Worm (Caenorhabditis elegans): ENCODE measurements around the gene spp-5.

DNA sequence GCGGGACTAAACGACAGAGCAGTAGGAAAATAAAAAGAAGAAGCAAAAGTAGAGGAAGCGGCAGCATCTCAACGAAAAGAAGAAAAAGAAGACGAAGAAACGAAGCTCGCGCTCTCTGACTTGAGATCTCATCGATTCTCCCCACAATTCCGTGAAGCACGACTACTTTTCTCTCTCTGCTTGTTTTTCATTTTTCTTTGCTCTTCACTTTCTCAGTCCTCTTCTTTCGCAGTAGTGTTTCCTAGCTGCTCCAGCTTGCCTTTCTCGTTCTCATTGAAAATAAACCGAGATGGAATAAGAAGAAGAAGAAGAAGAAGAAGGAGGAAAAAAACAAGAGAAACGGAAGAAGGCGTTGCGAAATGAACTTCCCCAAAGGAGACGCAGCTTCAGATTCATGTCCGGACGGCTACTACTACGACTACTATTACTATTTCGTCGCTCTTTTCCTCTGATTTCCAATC is 35.4 kb downstream of the spp-5 start:
- no peak for TF ChIP-seq nhr-28 (tag; optimal IDR thresholded peaks at IDR 0.05)
- TF ChIP-seq nhr-90 (tag; optimal IDR thresholded peaks at IDR 0.05; ENCODE audit: poor library complexity): no peak
- no peak for TF ChIP-seq nhr-76 (tag; optimal IDR thresholded peaks at IDR 0.05)
- TF ChIP-seq egl-27 (tag; optimal IDR thresholded peaks at IDR 0.05): no peak
- peak; percentile 70 for TF ChIP-seq zag-1 (tag; optimal IDR thresholded peaks at IDR 0.05)
- TF ChIP-seq mep-1 (tag; optimal IDR thresholded peaks at IDR 0.05): peak; percentile 41
- no peak for TF ChIP-seq fkh-4 (tag; optimal IDR thresholded peaks at IDR 0.05; ENCODE audit: borderline replicate concordance)
- TF ChIP-seq nhr-237 (tag; optimal IDR thresholded peaks at IDR 0.05): no peak
